Worm (Caenorhabditis elegans): ENCODE data around the gene tmem-17.

DNA sequence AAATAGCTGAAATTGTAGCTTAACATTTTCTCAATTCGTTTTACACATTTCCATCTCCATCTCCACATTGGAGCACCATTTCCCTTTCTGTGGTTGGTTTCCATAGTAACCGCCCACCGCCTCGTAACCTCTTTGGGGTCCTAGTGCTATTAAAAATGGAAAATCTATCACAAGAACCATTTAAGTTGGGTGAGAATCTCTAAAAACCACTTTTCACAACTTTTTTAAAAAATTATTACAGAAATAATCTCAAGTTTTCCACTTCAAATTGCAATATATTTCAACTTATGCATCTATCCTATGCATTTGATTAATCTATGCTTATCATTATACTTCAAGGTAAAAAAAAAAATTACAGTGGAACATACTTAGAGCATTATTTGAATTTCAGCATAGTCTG, at the start of gene tmem-17:
- TF ChIP-seq tab-1 (GFP tag; IDR thresholded peaks at IDR 0.05) (no peak), med-1 (GFP tag; optimal IDR thresholded peaks at IDR 0.05; ENCODE audit: insufficient read depth) (no peak), ztf-29 (GFP tag; IDR thresholded peaks at IDR 0.05) (no peak), ztf-23 (GFP tag; IDR thresholded peaks at IDR 0.05) (no peak), ref-1 (GFP tag; conservative IDR thresholded peaks at IDR 0.05) (no peak), T22C8.4 (GFP tag; IDR thresholded peaks at IDR 0.05) (no peak)
